Worm (Caenorhabditis elegans) whole organism, L1 larva: Measurements from ENCODE around the gene nhr-4.

ENCODE experiments used
- aly-2 ChIP-seq: fragments of 150-350 bp; optimal IDR thresholded peaks from 2 replicates; lab custom pipeline; 2014; ENCODE audit warnings: missing biosample characterization, missing genetic modification characterization
- egl-27 ChIP-seq, 2 experiments: fragments of 150-350 bp in 1 of 2; sonication (generic microtip); optimal IDR thresholded peaks; 3 replicates each; lab custom pipeline; 2017 to 2018; ENCODE audit warnings: missing biosample characterization in 2 of 2, missing genetic modification characterization in 2 of 2, missing genetic modification reagents in 2 of 2
- jun-1 ChIP-seq: fragments of 150-350 bp; optimal IDR thresholded peaks from 2 replicates; lab custom pipeline; 2014; ENCODE audit warnings: missing biosample characterization, missing genetic modification reagents, missing genetic modification characterization
- nhr-28 ChIP-seq: fragments of 150-350 bp; optimal IDR thresholded peaks from 2 replicates; lab custom pipeline; 2014; ENCODE audit warnings: missing biosample characterization, missing genetic modification characterization
- nhr-47 ChIP-seq: sonication (generic microtip); optimal IDR thresholded peaks from 2 replicates; lab custom pipeline; 2016; ENCODE audit warnings: mild to moderate bottlenecking, missing genetic modification characterization, moderate library complexity, missing compliant biosample characterization
- nhr-71 ChIP-seq: sonication (generic microtip); optimal IDR thresholded peaks from 2 replicates; lab custom pipeline; 2016; ENCODE audit warnings: mild to moderate bottlenecking, missing genetic modification characterization, moderate library complexity, missing compliant biosample characterization
- rnt-1 ChIP-seq: sonication (generic microtip); optimal IDR thresholded peaks from 2 replicates; lab custom pipeline; 2016; ENCODE audit warnings: mild to moderate bottlenecking, missing genetic modification characterization, moderate library complexity, missing compliant biosample characterization
- xbp-1 ChIP-seq: sonication (generic microtip); optimal IDR thresholded peaks from 2 replicates; lab custom pipeline; 2016; ENCODE audit warnings: missing genetic modification characterization, missing compliant biosample characterization

nhr-4 gene

DNA sequence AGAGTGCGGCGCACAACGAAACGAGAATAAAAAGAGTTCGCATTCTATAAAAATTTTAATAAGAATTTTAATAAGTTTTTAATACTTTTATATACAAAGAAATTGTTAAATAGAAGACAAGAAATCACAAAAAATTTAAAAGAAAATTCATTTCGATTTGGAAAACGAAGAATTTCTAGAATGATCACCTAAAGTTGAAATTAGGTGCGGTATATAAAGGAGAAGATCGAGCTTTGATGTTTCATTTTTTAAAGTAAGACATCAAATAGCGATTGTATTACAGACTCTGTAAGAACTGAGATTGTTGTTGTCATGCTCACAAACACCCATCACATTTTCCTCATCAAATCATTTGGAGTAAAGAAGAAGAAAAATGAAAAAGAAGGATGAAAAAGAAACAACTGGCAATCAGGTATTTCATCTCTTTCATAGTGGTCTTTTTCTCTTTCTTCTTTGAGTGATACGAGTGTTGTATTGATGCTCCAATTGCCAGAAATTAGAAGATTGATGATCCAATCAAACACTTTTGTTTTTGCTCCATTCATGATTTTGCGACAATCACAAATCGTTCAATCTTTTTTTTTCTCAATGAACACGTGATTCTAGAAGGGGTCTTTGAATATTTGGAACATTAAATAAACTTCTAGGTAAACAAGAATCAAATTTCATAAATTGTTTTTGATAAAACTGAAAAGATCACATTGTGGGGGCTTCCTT lies 49.2 kb downstream of the nhr-4 start, which contains the start of gene dur-1 (continued):
- TF ChIP-seq nhr-71 (peak; percentile 83), aly-2 (tag; lab: Kevin White, UChicago) (no peak), jun-1 (tag; lab: Kevin White, UChicago) (no peak), nhr-47 (tag; lab: Kevin White, UChicago) (no peak), rnt-1 (peak; percentile 62), nhr-28 (tag; lab: Kevin White, UChicago) (no peak), xbp-1 (no peak), egl-27 (tag; optimal IDR thresholded peaks at IDR 0.05; lab: Kevin White, UChicago) (no peak)
- TF ChIP-seq, all 84 proteins: peak for 10
